Fruit fly (Drosophila melanogaster) whole organism, adult: Measurements from ENCODE around the gene CG17193.

Experiments used
- CG11617 ChIP-seq: fragments of 200-800 bp; sonication (Bioruptor generic); optimal IDR thresholded peaks from 2 replicates; lab custom pipeline; 2017; ENCODE audit warnings: mild to moderate bottlenecking, missing biosample characterization, missing genetic modification reagents, missing genetic modification characterization
- CG1620 ChIP-seq: fragments of 200-800 bp; sonication (Bioruptor generic); optimal IDR thresholded peaks from 2 replicates; lab custom pipeline; 2016; ENCODE audit warnings: missing biosample characterization, missing genetic modification characterization
- CG7045 ChIP-seq: fragments of 200-800 bp; sonication (Bioruptor generic); optimal IDR thresholded peaks from 2 replicates; lab custom pipeline; 2017; ENCODE audit warnings: missing biosample characterization, mild to moderate bottlenecking, missing genetic modification characterization
- pad ChIP-seq: fragments of 200-800 bp; sonication (Bioruptor generic); optimal IDR thresholded peaks from 3 replicates; lab custom pipeline; 2017; ENCODE audit warnings: missing biosample characterization, missing genetic modification characterization, mild to moderate bottlenecking, moderate library complexity, missing genetic modification reagents
- toe ChIP-seq: fragments of 200-800 bp; sonication (Bioruptor generic); optimal IDR thresholded peaks from 2 replicates; lab custom pipeline; 2016; ENCODE audit warnings: missing biosample characterization, missing genetic modification characterization

- TF ChIP-seq toe (peak; percentile 42), CG1620 (GFP tag; lab: Kevin White, UChicago) (peak; percentile 17), CG11617 (GFP tag; lab: Kevin White, UChicago) (peak; percentile 41), CG7045 (GFP tag; lab: Kevin White, UChicago) (peak; percentile 50), pad (GFP tag; lab: Kevin White, UChicago) (peak; percentile 40)
Measured at dm6 chr3R:20008372-20009051, 47.4 kb downstream of the CG17193 start, which contains the start of the genes Hs6st and MED25.
